Worm (Caenorhabditis elegans) whole organism, L1 larva: ENCODE measurements around the gene ife-1.

Experiments used
- aly-2 ChIP-seq: fragments of 150-350 bp; optimal IDR thresholded peaks from 2 replicates; lab custom pipeline; 2014; ENCODE audit warnings: missing biosample characterization, missing genetic modification characterization
- hlh-17 ChIP-seq: fragments of 200-800 bp; sonication (Bioruptor generic); optimal IDR thresholded peaks from 2 replicates; lab custom pipeline; 2018; ENCODE audit warnings: missing genetic modification characterization, mild to moderate bottlenecking, missing compliant biosample characterization, moderate library complexity, borderline replicate concordance
- lin-13 ChIP-seq: fragments of 150-350 bp; optimal IDR thresholded peaks from 2 replicates; lab custom pipeline; 2014; ENCODE audit warnings: missing biosample characterization, missing genetic modification reagents, missing genetic modification characterization
- nhr-11 ChIP-seq: fragments of 150-350 bp; optimal IDR thresholded peaks from 2 replicates; lab custom pipeline; 2014; ENCODE audit warnings: missing biosample characterization, missing genetic modification characterization
- nhr-237 ChIP-seq: fragments of 150-350 bp; optimal IDR thresholded peaks from 2 replicates; lab custom pipeline; 2014; ENCODE audit warnings: missing biosample characterization, missing genetic modification characterization
- nhr-76 ChIP-seq: sonication (generic microtip); optimal IDR thresholded peaks from 2 replicates; lab custom pipeline; 2017; ENCODE audit warnings: missing biosample characterization, missing genetic modification characterization
- nhr-90 ChIP-seq: sonication (generic microtip); optimal IDR thresholded peaks from 2 replicates; lab custom pipeline; 2016; ENCODE audit warnings: mild to moderate bottlenecking, missing genetic modification characterization, missing compliant biosample characterization; ENCODE audit not compliant: poor library complexity
- skn-1 ChIP-seq: fragments of 150-350 bp; optimal IDR thresholded peaks from 2 replicates; lab custom pipeline; 2014; ENCODE audit warnings: missing biosample characterization, missing genetic modification characterization
- unc-86 ChIP-seq: sonication (generic microtip); optimal IDR thresholded peaks from 2 replicates; lab custom pipeline; 2016; ENCODE audit warnings: missing genetic modification characterization, missing compliant biosample characterization
- ztf-11 ChIP-seq, 2 experiments: sonication (generic microtip); optimal IDR thresholded peaks; 2 replicates each; lab custom pipeline; 2016 to 2017; ENCODE audit warnings: missing genetic modification characterization in 2 of 2, missing biosample characterization in 1 of 2, missing compliant biosample characterization in 1 of 2

DNA sequence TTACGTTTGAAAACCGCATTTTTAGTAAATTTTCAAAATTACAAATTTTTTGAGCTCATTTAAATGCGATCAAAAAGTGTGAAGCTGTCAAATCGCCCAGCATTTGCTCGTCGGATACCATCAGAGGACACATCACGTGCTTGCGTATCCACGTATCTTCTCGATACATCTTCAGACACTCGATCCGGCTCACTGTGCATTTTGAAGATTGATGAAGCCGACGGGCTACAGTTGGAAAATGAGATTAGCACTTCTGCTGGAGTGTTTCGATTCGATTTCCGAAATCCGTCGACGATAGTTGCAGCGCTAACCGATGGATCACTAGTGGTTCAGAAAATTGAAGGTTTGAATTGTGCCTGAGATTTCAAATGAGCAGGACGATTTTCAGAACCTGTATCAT is 28.1 kb upstream of the ife-1 start, which contains the start of gene dph-7:
- TF ChIP-seq unc-86 (tag; lab: Kevin White, UChicago) (no peak), skn-1 (tag; lab: Kevin White, UChicago) (no peak), nhr-237 (tag; lab: Kevin White, UChicago) (no peak), aly-2 (tag; lab: Kevin White, UChicago) (no peak), nhr-76 (tag; lab: Kevin White, UChicago) (no peak), nhr-11 (tag; lab: Kevin White, UChicago) (no peak), ztf-11 (tag; optimal IDR thresholded peaks at IDR 0.05; lab: Kevin White, UChicago) (no peak), hlh-17 (no peak), lin-13 (GFP tag; lab: Kevin White, UChicago) (no peak), nhr-90 (no peak)
